Worm (Caenorhabditis elegans): ENCODE measurements around the gene vrp-1.
A peak's percentile ranks its signal among the peaks of the same experiment; 100 is the strongest.

The vrp-1 gene

DNA sequence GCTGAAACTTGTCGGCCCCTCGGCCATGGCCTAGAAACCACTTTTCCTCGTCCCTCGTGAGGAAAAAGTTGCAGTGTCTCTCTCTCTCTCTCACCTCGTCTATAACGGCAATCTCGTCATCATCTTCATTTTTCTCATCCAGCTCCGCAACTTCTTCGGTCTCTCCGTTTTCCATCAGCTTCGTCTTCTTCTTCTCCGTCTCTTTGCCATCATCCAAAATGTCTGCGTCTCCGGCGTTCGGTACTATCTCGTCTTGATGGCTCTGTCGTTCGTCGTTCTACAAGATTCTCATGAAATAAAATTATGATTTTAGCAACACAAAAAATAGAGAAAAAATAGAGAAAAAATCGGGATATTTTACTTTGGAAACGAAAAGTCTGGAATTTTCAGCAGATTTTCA, 10.9 kb upstream of the vrp-1 start:
- peak in 1 of 2 experiments; percentile 2 for TF ChIP-seq lsy-2 (tag; optimal IDR thresholded peaks at IDR 0.05)
- TF ChIP-seq ztf-4 (tag; optimal IDR thresholded peaks at IDR 0.05) = no peak
- peak; percentile 56 for TF ChIP-seq unc-55 (GFP tag; optimal IDR thresholded peaks at IDR 0.05)
- peak; percentile 38 for TF ChIP-seq C34F6.9 (tag; optimal IDR thresholded peaks at IDR 0.05)
- no peak for TF ChIP-seq zag-1 (tag; optimal IDR thresholded peaks at IDR 0.05)

DNA sequence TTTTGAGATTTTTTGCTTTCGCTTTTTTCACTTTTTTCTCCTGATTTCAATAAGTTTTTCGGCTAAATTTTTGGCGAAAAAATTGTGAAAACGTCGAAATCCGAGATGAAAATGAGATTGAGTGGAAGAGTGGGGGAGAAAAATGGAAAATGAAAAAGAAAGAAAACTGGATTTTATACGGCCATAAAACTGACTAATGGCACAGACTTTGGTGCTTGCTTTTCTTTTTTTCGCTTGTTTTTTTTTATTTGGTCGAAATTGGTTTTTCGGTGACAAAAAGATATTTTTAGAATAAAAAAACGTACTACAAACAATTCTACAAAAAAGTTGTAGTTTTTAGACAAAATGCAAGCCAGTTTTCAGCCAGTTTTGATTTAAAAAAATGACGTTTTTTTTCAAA, 9.6 kb upstream of the vrp-1 start:
- TF ChIP-seq unc-55 (GFP tag; optimal IDR thresholded peaks at IDR 0.05) (peak; percentile 56), nhr-12 (tag; optimal IDR thresholded peaks at IDR 0.05) (no peak)

DNA sequence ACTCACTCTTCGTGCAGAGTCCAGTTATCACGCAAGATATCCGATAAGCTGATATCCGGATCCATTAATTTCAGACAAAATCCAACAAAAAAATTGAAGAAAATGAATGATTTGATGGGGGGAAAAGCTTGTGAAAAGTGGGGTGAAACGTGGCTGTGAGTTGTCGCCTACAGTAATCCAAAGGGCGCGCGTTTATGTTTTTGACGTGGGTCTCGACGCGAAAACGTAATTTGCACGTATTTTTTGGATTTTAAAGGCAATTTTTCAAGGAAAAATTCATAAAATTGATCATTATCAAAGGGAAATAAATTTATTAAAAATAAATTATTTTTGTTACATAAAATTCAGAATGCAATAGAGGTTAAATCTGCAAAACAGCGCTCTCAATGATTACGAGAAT, 3.6 kb upstream of the vrp-1 start, which contains the start of gene Y54G2A.73:
Y54G2A.73 (minus strand) TSS at position 65 of the 400 bp plus-strand sequence.
- TF ChIP-seq ztf-4 (tag; optimal IDR thresholded peaks at IDR 0.05) = no peak
- TF ChIP-seq crh-2 (tag; optimal IDR thresholded peaks at IDR 0.05) = no peak
- TF ChIP-seq unc-62 (GFP tag; optimal IDR thresholded peaks at IDR 0.05) = no peak
- no peak for TF ChIP-seq ztf-1 (GFP tag; conservative IDR thresholded peaks at IDR 0.05)
- no peak for TF ChIP-seq ceh-16 (tag; optimal IDR thresholded peaks at IDR 0.05)
- TF ChIP-seq mdl-1 (tag; optimal IDR thresholded peaks at IDR 0.05) = no peak
- no peak for TF ChIP-seq ceh-82 (tag; optimal IDR thresholded peaks at IDR 0.05)
- no peak for TF ChIP-seq mbf-1 (tag; optimal IDR thresholded peaks at IDR 0.05)
- no peak for TF ChIP-seq aly-2 (tag; optimal IDR thresholded peaks at IDR 0.05)

DNA sequence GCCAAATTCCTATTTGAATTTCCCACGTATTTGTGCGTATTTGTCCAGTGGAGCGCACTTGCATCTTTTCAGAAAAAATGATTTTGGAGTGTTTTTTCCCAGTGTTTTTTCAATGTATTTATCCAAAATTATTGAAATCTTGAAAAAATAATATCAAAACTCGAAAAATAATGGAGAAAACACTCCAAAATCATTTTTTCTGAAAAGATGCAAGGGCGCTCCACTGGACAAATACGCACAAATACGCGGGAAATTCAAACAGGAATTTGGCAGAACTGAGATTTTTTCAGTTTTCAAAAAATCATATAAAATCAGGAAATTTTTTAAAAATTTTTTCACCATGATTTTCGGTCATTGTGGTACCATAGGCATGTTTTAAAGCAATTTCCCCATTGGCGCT, 740 bp upstream of the vrp-1 start:
- peak; percentile 9 for TF ChIP-seq gmeb-1 (tag; optimal IDR thresholded peaks at IDR 0.05)
- TF ChIP-seq ama-1 (optimal IDR thresholded peaks at IDR 0.05) = no peak

DNA sequence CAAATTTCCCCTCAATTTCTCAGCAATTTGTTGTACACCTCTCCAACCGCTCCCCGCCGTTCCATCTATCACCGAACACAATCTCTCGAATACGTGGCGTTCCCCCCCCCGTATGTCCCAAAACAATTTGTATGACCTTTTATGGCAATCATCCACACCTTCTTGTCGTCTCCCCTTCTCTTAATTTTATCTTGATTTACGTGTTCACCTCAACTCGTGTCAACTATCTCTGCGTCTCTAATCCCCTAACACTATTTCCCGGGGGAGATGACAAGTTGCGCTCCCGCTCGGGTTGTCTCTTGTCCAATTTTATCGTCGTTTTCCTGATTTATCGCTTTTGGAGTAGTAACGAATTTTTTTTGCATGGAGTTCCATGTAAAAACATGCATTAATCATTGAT, 2.2 kb downstream of the vrp-1 start:
- no peak for TF ChIP-seq ztf-1 (GFP tag; conservative IDR thresholded peaks at IDR 0.05)
- no peak for TF ChIP-seq ZK546.5 (tag; optimal IDR thresholded peaks at IDR 0.05)
- peak; percentile 53 for TF ChIP-seq nhr-25 (tag; optimal IDR thresholded peaks at IDR 0.05)
- peak; percentile 28 for TF ChIP-seq crh-2 (tag; optimal IDR thresholded peaks at IDR 0.05)
- TF ChIP-seq nhr-10 (tag; optimal IDR thresholded peaks at IDR 0.05) = no peak
- no peak for TF ChIP-seq zag-1 (tag; optimal IDR thresholded peaks at IDR 0.05)
- TF ChIP-seq lin-13 (GFP tag; optimal IDR thresholded peaks at IDR 0.05) = no peak
- no peak for TF ChIP-seq nhr-23 (tag; optimal IDR thresholded peaks at IDR 0.05)
- TF ChIP-seq nhr-129 (tag; optimal IDR thresholded peaks at IDR 0.05) = no peak
- TF ChIP-seq sma-9 (GFP tag; optimal IDR thresholded peaks at IDR 0.05) = no peak
- no peak for TF ChIP-seq sma-9 (tag; optimal IDR thresholded peaks at IDR 0.05)
- no peak for TF ChIP-seq nhr-11 (tag; optimal IDR thresholded peaks at IDR 0.05)
- TF ChIP-seq sem-4 (tag; optimal IDR thresholded peaks at IDR 0.05) = no peak
- TF ChIP-seq snpc-4 (tag; optimal IDR thresholded peaks at IDR 0.05) = no peak
- no peak for TF ChIP-seq alr-1 (tag; optimal IDR thresholded peaks at IDR 0.05)
- TF ChIP-seq sma-3 (GFP tag; optimal IDR thresholded peaks at IDR 0.05) = no peak
- TF ChIP-seq unc-62 (GFP tag; optimal IDR thresholded peaks at IDR 0.05) = peak; percentile 50
- no peak for TF ChIP-seq dmd-4 (tag; optimal IDR thresholded peaks at IDR 0.05)
- TF ChIP-seq nhr-6 (tag; optimal IDR thresholded peaks at IDR 0.05) = no peak
- TF ChIP-seq nhr-77 (tag; optimal IDR thresholded peaks at IDR 0.05) = no peak
- no peak for TF ChIP-seq mdl-1 (tag; optimal IDR thresholded peaks at IDR 0.05)
- no peak for TF ChIP-seq blmp-1 (tag; optimal IDR thresholded peaks at IDR 0.05; ENCODE audit: insufficient read depth)
- no peak for TF ChIP-seq lin-11 (tag; optimal IDR thresholded peaks at IDR 0.05)
- no peak for TF ChIP-seq lsy-2 (tag; optimal IDR thresholded peaks at IDR 0.05)
- TF ChIP-seq fos-1 (tag; optimal IDR thresholded peaks at IDR 0.05) = no peak
- no peak for TF ChIP-seq ztf-11 (tag; optimal IDR thresholded peaks at IDR 0.05)
- TF ChIP-seq Y55F3AM.14 (GFP tag; optimal IDR thresholded peaks at IDR 0.05) = no peak
- no peak for TF ChIP-seq unc-55 (GFP tag; optimal IDR thresholded peaks at IDR 0.05)
- no peak for TF ChIP-seq unc-39 (tag; optimal IDR thresholded peaks at IDR 0.05)
- no peak for TF ChIP-seq lin-39 (tag; optimal IDR thresholded peaks at IDR 0.05)
- no peak for TF ChIP-seq skn-1 (tag; optimal IDR thresholded peaks at IDR 0.05)
- TF ChIP-seq R02D3.7 (tag; optimal IDR thresholded peaks at IDR 0.05) = no peak
- peak; percentile 34 for TF ChIP-seq elt-1 (tag; optimal IDR thresholded peaks at IDR 0.05)
- no peak for TF ChIP-seq peb-1 (tag; optimal IDR thresholded peaks at IDR 0.05)
- TF ChIP-seq egl-27 (tag; optimal IDR thresholded peaks at IDR 0.05) = no peak
- TF ChIP-seq gmeb-1 (tag; optimal IDR thresholded peaks at IDR 0.05) = no peak
- TF ChIP-seq nhr-12 (tag; optimal IDR thresholded peaks at IDR 0.05) = no peak
- no peak for TF ChIP-seq mbf-1 (tag; optimal IDR thresholded peaks at IDR 0.05)
- TF ChIP-seq mab-5 (tag; optimal IDR thresholded peaks at IDR 0.05) = peak; percentile 6
- TF ChIP-seq ceh-16 (tag; optimal IDR thresholded peaks at IDR 0.05) = peak; percentile 96
- no peak for TF ChIP-seq elt-3 (tag; optimal IDR thresholded peaks at IDR 0.05)
- TF ChIP-seq ama-1 (optimal IDR thresholded peaks at IDR 0.05) = no peak
- TF ChIP-seq C34F6.9 (tag; optimal IDR thresholded peaks at IDR 0.05) = no peak
- TF ChIP-seq aly-2 (tag; optimal IDR thresholded peaks at IDR 0.05) = no peak

All from whole organism, L2 larva.